Fruit fly (Drosophila melanogaster) whole organism, embryonic: ENCODE results near the gene CG15891.

Source experiments
- Adf1 ChIP-seq: fragments of 200-800 bp; sonication (Bioruptor generic); IDR thresholded peaks from 2 replicates; pipeline ENCODE4 v1.3.6; 2022; ENCODE audit warnings: missing biosample characterization, missing genetic modification characterization
- Atf6 ChIP-seq: fragments of 200-800 bp; sonication (Bioruptor generic); IDR thresholded peaks from 2 replicates; pipeline ENCODE4 v1.3.6; 2022; ENCODE audit warnings: missing biosample characterization, missing genetic modification characterization
- CG12769 ChIP-seq: fragments of 200-800 bp; sonication (Bioruptor generic); optimal IDR thresholded peaks from 2 replicates; lab custom pipeline; 2019; ENCODE audit warnings: missing biosample characterization, mild to moderate bottlenecking, missing genetic modification characterization, moderate library complexity
- CG14667 ChIP-seq: fragments of 200-800 bp; sonication (Bioruptor generic); IDR thresholded peaks from 2 replicates; pipeline ENCODE4 v1.3.6; 2022; ENCODE audit warnings: missing biosample characterization, missing genetic modification characterization
- CG15514 ChIP-seq: fragments of 200-800 bp; sonication (Bioruptor generic); optimal IDR thresholded peaks from 3 replicates; lab custom pipeline; 2017; ENCODE audit warnings: missing biosample characterization, missing genetic modification characterization, mild to moderate bottlenecking, moderate library complexity, missing genetic modification reagents
- CG15696 ChIP-seq: fragments of 200-800 bp; sonication (Bioruptor generic); optimal IDR thresholded peaks from 2 replicates; lab custom pipeline; 2019; ENCODE audit warnings: missing biosample characterization, mild to moderate bottlenecking, missing genetic modification characterization, moderate library complexity
- CG18262 ChIP-seq: fragments of 200-800 bp; optimal IDR thresholded peaks from 3 replicates; lab custom pipeline; 2019; ENCODE audit warnings: missing biosample characterization, mild to moderate bottlenecking, missing genetic modification characterization, moderate library complexity
- CG18476 ChIP-seq: fragments of 200-800 bp; sonication (Bioruptor generic); optimal IDR thresholded peaks from 2 replicates; lab custom pipeline; 2016; ENCODE audit warnings: missing biosample characterization, mild to moderate bottlenecking, missing genetic modification characterization
- CG2129 ChIP-seq: fragments of 200-800 bp; sonication (Bioruptor generic); IDR thresholded peaks from 2 replicates; pipeline ENCODE4 v1.3.6; 2022; ENCODE audit warnings: missing biosample characterization, missing genetic modification characterization; ENCODE audit not compliant: partially characterized antibody
- CG32772 ChIP-seq: fragments of 200-800 bp; sonication (Bioruptor generic); IDR thresholded peaks from 2 replicates; pipeline ENCODE4 v1.3.6; 2022; ENCODE audit warnings: missing biosample characterization, missing genetic modification characterization
- CG6791 ChIP-seq: fragments of 200-800 bp; sonication (Bioruptor generic); IDR thresholded peaks from 3 replicates; pipeline ENCODE4 v1.3.6; 2022; ENCODE audit warnings: missing biosample characterization, missing genetic modification characterization; ENCODE audit not compliant: partially characterized antibody
- CG7357 ChIP-seq: fragments of 200-800 bp; sonication (Bioruptor generic); IDR thresholded peaks from 3 replicates; pipeline ENCODE4 v1.3.6; 2022; ENCODE audit warnings: missing biosample characterization, missing genetic modification characterization
- CG7372 ChIP-seq: fragments of 200-800 bp; sonication (Bioruptor generic); IDR thresholded peaks from 2 replicates; pipeline ENCODE4 v1.3.6; 2022; ENCODE audit warnings: missing biosample characterization, missing genetic modification characterization
- CG7745 ChIP-seq: fragments of 200-800 bp; sonication (Bioruptor generic); optimal IDR thresholded peaks from 2 replicates; lab custom pipeline; 2018; ENCODE audit warnings: missing biosample characterization, mild to moderate bottlenecking, missing genetic modification characterization, moderate library complexity
- Chrac-16 ChIP-seq: fragments of 200-800 bp; sonication (Bioruptor generic); optimal IDR thresholded peaks from 3 replicates; lab custom pipeline; 2016; ENCODE audit warnings: missing biosample characterization, missing genetic modification characterization
- D ChIP-seq, 2 experiments: fragments of 200-800 bp in 1 of 2; fragments of >200 bp in 1 of 2; sonication (Bioruptor generic) in 1 of 2; optimal IDR thresholded peaks; 2 replicates in 1 of 2; 3 replicates in 1 of 2; lab custom pipeline; 2017; ENCODE audit warnings: mild to moderate bottlenecking in 1 of 2, missing biosample characterization in 1 of 2, missing genetic modification characterization in 1 of 2, missing genetic modification reagents in 1 of 2
- D19B ChIP-seq: fragments of 200-800 bp; sonication (Bioruptor generic); optimal IDR thresholded peaks from 2 replicates; lab custom pipeline; 2017; ENCODE audit warnings: missing biosample characterization, mild to moderate bottlenecking, missing genetic modification characterization
- Ets65A ChIP-seq: fragments of 200-800 bp; sonication (Bioruptor generic); peaks from one replicate; lab custom pipeline; 2016; ENCODE audit warnings: missing biosample characterization, missing genetic modification characterization
- Hand ChIP-seq: fragments of 200-800 bp; sonication (Bioruptor generic); optimal IDR thresholded peaks from 2 replicates; lab custom pipeline; 2017; ENCODE audit warnings: mild to moderate bottlenecking, missing biosample characterization, missing genetic modification reagents, missing genetic modification characterization
- Hmr ChIP-seq: fragments of 200-800 bp; sonication (Bioruptor generic); optimal IDR thresholded peaks from 3 replicates; lab custom pipeline; 2017; ENCODE audit warnings: mild to moderate bottlenecking, missing biosample characterization, missing genetic modification reagents, missing genetic modification characterization
- MESR4 ChIP-seq: fragments of 200-800 bp; sonication (Bioruptor generic); optimal IDR thresholded peaks from 2 replicates; lab custom pipeline; 2018; ENCODE audit warnings: missing biosample characterization, mild to moderate bottlenecking, missing genetic modification characterization, moderate library complexity
- Mes4 ChIP-seq: fragments of 200-800 bp; sonication (Bioruptor generic); optimal IDR thresholded peaks from 2 replicates; lab custom pipeline; 2016; ENCODE audit warnings: missing biosample characterization, missing genetic modification characterization
- NC2β ChIP-seq: fragments of 200-800 bp; sonication (Bioruptor generic); optimal IDR thresholded peaks from 2 replicates; lab custom pipeline; 2016; ENCODE audit warnings: missing biosample characterization, missing genetic modification characterization
- NK7.1 ChIP-seq: fragments of 200-800 bp; sonication (Bioruptor generic); optimal IDR thresholded peaks from 3 replicates; lab custom pipeline; 2016; ENCODE audit warnings: missing biosample characterization, missing genetic modification characterization
- PHDP ChIP-seq: fragments of 200-800 bp; sonication (Bioruptor generic); optimal IDR thresholded peaks from 3 replicates; lab custom pipeline; 2018; ENCODE audit warnings: missing biosample characterization, mild to moderate bottlenecking, missing genetic modification characterization, moderate library complexity
- Ptx1 ChIP-seq: fragments of 200-800 bp; sonication (Bioruptor generic); IDR thresholded peaks from 2 replicates; pipeline ENCODE4 v1.3.6; 2022; ENCODE audit warnings: missing biosample characterization, missing genetic modification characterization
- Ravus ChIP-seq: fragments of 200-800 bp; sonication (Bioruptor generic); IDR thresholded peaks from 2 replicates; pipeline ENCODE4 v1.3.6; 2022; ENCODE audit warnings: missing biosample characterization, missing genetic modification characterization
- Sox100B ChIP-seq: fragments of 200-800 bp; sonication (Bioruptor generic); optimal IDR thresholded peaks from 3 replicates; lab custom pipeline; 2018; ENCODE audit warnings: missing biosample characterization, mild to moderate bottlenecking, missing genetic modification characterization
- TFAM ChIP-seq: fragments of 200-800 bp; sonication (Bioruptor generic); optimal IDR thresholded peaks from 2 replicates; lab custom pipeline; 2017; ENCODE audit warnings: missing biosample characterization, missing genetic modification characterization, inconsistent platforms
- Tbp ChIP-seq: fragments of >200 bp; optimal IDR thresholded peaks from 2 replicates; lab custom pipeline; 2018; ENCODE audit warnings: missing biosample characterization, missing genetic modification characterization
- Xbp1 ChIP-seq: fragments of 200-800 bp; sonication (Bioruptor generic); optimal IDR thresholded peaks from 3 replicates; lab custom pipeline; 2016; ENCODE audit warnings: missing biosample characterization, mild to moderate bottlenecking, missing genetic modification characterization
- ab ChIP-seq: fragments of 200-800 bp; sonication (Bioruptor generic); optimal IDR thresholded peaks from 2 replicates; lab custom pipeline; 2016; ENCODE audit warnings: missing biosample characterization, missing genetic modification characterization
- bab2 ChIP-seq: fragments of 200-800 bp; sonication (Bioruptor generic); optimal IDR thresholded peaks from 2 replicates; lab custom pipeline; 2016; ENCODE audit warnings: missing biosample characterization, missing genetic modification characterization
- br ChIP-seq: fragments of >200 bp; optimal IDR thresholded peaks from 2 replicates; lab custom pipeline; 2017
- chm ChIP-seq: fragments of 200-800 bp; sonication (Bioruptor generic); IDR thresholded peaks from 2 replicates; pipeline ENCODE4 v1.3.6; 2022; ENCODE audit warnings: missing biosample characterization, missing genetic modification characterization
- crp ChIP-seq, 2 experiments: fragments of 200-800 bp; sonication (Bioruptor generic); optimal IDR thresholded peaks; 2 replicates in 1 of 2; 3 replicates in 1 of 2; lab custom pipeline; 2017; ENCODE audit warnings: missing biosample characterization in 2 of 2, missing genetic modification characterization in 2 of 2, mild to moderate bottlenecking in 1 of 2, moderate library complexity in 1 of 2
- danr ChIP-seq: fragments of 200-800 bp; sonication (Bioruptor generic); IDR thresholded peaks from 2 replicates; pipeline ENCODE4 v1.3.6; 2022; ENCODE audit warnings: missing biosample characterization, missing genetic modification characterization
- emc ChIP-seq: fragments of 200-800 bp; sonication (Bioruptor generic); optimal IDR thresholded peaks from 2 replicates; lab custom pipeline; 2016; ENCODE audit warnings: missing biosample characterization, missing genetic modification characterization
- gt ChIP-seq: fragments of 200-800 bp; sonication (Bioruptor generic); IDR thresholded peaks from 2 replicates; pipeline ENCODE4 v1.3.6; 2022; ENCODE audit warnings: missing biosample characterization, missing genetic modification characterization
- h ChIP-seq: fragments of >200 bp; optimal IDR thresholded peaks from 2 replicates; lab custom pipeline; 2017
- ham ChIP-seq: fragments of 200-800 bp; sonication (Bioruptor generic); IDR thresholded peaks from 2 replicates; pipeline ENCODE4 v1.3.6; 2022; ENCODE audit warnings: missing biosample characterization, missing genetic modification characterization
- mirr ChIP-seq: fragments of 200-800 bp; sonication (Bioruptor generic); optimal IDR thresholded peaks from 3 replicates; lab custom pipeline; 2018; ENCODE audit warnings: missing biosample characterization, mild to moderate bottlenecking, missing genetic modification characterization
- nom ChIP-seq: fragments of 200-800 bp; sonication (Bioruptor generic); optimal IDR thresholded peaks from 2 replicates; lab custom pipeline; 2017; ENCODE audit warnings: missing biosample characterization, missing genetic modification characterization, mild to moderate bottlenecking, moderate library complexity, missing genetic modification reagents
- pb ChIP-seq: fragments of 200-800 bp; sonication (Bioruptor generic); optimal IDR thresholded peaks from 3 replicates; lab custom pipeline; 2016; ENCODE audit warnings: missing biosample characterization, missing genetic modification characterization
- pho ChIP-seq: fragments of 200-800 bp; sonication (Bioruptor generic); optimal IDR thresholded peaks from 2 replicates; lab custom pipeline; 2016; ENCODE audit warnings: missing biosample characterization, missing genetic modification characterization
- pzg ChIP-seq: fragments of 200-800 bp; sonication (Bioruptor generic); optimal IDR thresholded peaks from 3 replicates; lab custom pipeline; 2018; ENCODE audit warnings: missing biosample characterization, mild to moderate bottlenecking, missing genetic modification characterization, moderate library complexity
- ro ChIP-seq: fragments of 200-800 bp; sonication (Bioruptor generic); IDR thresholded peaks from 2 replicates; pipeline ENCODE4 v1.3.6; 2022; ENCODE audit warnings: missing biosample characterization, missing genetic modification characterization
- salm ChIP-seq: fragments of 200-800 bp; sonication (Bioruptor generic); optimal IDR thresholded peaks from 2 replicates; lab custom pipeline; 2018; ENCODE audit warnings: missing biosample characterization, mild to moderate bottlenecking, missing genetic modification characterization
- sima ChIP-seq: fragments of 200-800 bp; sonication (Bioruptor generic); optimal IDR thresholded peaks from 2 replicates; lab custom pipeline; 2016; ENCODE audit warnings: missing biosample characterization, missing genetic modification characterization
- stc ChIP-seq: fragments of 200-800 bp; sonication (Bioruptor generic); IDR thresholded peaks from 2 replicates; pipeline ENCODE4 v1.3.6; 2022; ENCODE audit warnings: missing biosample characterization, missing genetic modification characterization
- trh ChIP-seq: fragments of 200-800 bp; sonication (Bioruptor generic); optimal IDR thresholded peaks from 2 replicates; lab custom pipeline; 2016; ENCODE audit warnings: missing biosample characterization, missing genetic modification characterization
- tx ChIP-seq: fragments of 200-800 bp; sonication (Bioruptor generic); optimal IDR thresholded peaks from 2 replicates; lab custom pipeline; 2016; ENCODE audit warnings: missing biosample characterization, missing genetic modification characterization

The CG15891 gene

DNA sequence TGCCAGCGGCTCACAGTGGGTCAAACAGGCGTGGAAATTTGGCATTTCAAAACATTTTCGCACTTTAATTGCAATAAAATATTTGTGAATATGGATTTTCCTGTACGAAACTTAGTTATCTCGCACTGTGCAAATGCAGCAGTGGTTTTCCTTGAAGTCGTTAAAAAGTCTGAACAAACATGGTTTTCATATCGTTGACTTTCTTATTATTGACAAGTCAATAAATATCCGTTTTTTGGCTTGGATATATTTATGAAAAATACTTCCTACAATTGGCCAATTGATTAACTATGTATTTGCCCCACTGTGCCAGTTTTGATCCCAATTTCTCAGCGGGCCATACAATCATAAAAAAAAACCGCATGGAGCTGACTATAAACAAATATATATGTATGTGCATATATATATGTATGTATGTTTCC lies 29.7 kb downstream of the CG15891 start (continued):
- peak; percentile 90 for TF ChIP-seq NK7.1
- peak; percentile 87 for TF ChIP-seq trh (GFP tag; lab: Kevin White, UChicago)
- TF ChIP-seq pzg: no peak
- TF ChIP-seq D19B: peak; percentile 80
- TF ChIP-seq Chrac-16 (GFP tag; lab: Kevin White, UChicago): peak; percentile 94
- peak; percentile 95 for TF ChIP-seq CG32772 (GFP tag; lab: Robert Waterston, UW)
- peak; percentile 50; the same call in 1 of the 2 replicates for TF ChIP-seq ham (GFP tag; lab: Robert Waterston, UW)
- peak; percentile 83 for TF ChIP-seq Ravus (GFP tag; lab: Robert Waterston, UW)
- peak; percentile 93 for TF ChIP-seq CG12769
- TF ChIP-seq Hmr (GFP tag; lab: Kevin White, UChicago): peak; percentile 96
- TF ChIP-seq ro (GFP tag; lab: Robert Waterston, UW): peak; percentile 83
- TF ChIP-seq Sox100B: peak; percentile 99
- peak; percentile 85 for TF ChIP-seq gt
- TF ChIP-seq CG7357 (GFP tag; lab: Robert Waterston, UW): peak; percentile 87
- TF ChIP-seq CG14667: peak; percentile 87
- TF ChIP-seq danr (GFP tag; lab: Robert Waterston, UW): peak; percentile 93
- TF ChIP-seq Ptx1 (GFP tag; lab: Robert Waterston, UW): peak; percentile 96
- TF ChIP-seq salm (tag; lab: Kevin White, UChicago): peak; percentile 97
- TF ChIP-seq ab (GFP tag; lab: Kevin White, UChicago): peak; percentile 92
- TF ChIP-seq CG2129 (GFP tag; lab: Robert Waterston, UW): no peak
- TF ChIP-seq D (optimal IDR thresholded peaks at IDR 0.05; lab: Kevin White, UChicago): no peak
- TF ChIP-seq D (GFP tag; optimal IDR thresholded peaks at IDR 0.05; lab: Kevin White, UChicago): peak; percentile 96
- no peak for TF ChIP-seq br (lab: Kevin White, UChicago)
- TF ChIP-seq stc (GFP tag; lab: Robert Waterston, UW): peak; percentile 95
- TF ChIP-seq NC2β: peak; percentile 96
- no peak for TF ChIP-seq CG6791 (GFP tag; lab: Robert Waterston, UW)
- TF ChIP-seq bab2 (GFP tag; lab: Kevin White, UChicago): peak; percentile 95
- TF ChIP-seq sima (GFP tag; lab: Kevin White, UChicago): peak; percentile 81
- TF ChIP-seq Adf1 (GFP tag; lab: Robert Waterston, UW): peak; percentile 59
- peak; percentile 91 for TF ChIP-seq pho
- TF ChIP-seq Tbp: no peak
- TF ChIP-seq MESR4 (GFP tag; lab: Kevin White, UChicago): peak; percentile 26
- TF ChIP-seq TFAM (GFP tag; lab: Kevin White, UChicago): peak; percentile 83
- peak; percentile 83 for TF ChIP-seq emc
- TF ChIP-seq PHDP (tag; lab: Kevin White, UChicago): peak; percentile 96
- peak; percentile 95 for TF ChIP-seq Atf6 (GFP tag; lab: Robert Waterston, UW)
- peak in 1 of 2 experiments; percentile 67 for TF ChIP-seq crp (GFP tag; optimal IDR thresholded peaks at IDR 0.05; lab: Kevin White, UChicago)
- TF ChIP-seq h: no peak
- peak; percentile 98 for TF ChIP-seq CG18262 (tag; lab: Kevin White, UChicago)
- TF ChIP-seq CG18476 (GFP tag; lab: Kevin White, UChicago): peak; percentile 95
- TF ChIP-seq Mes4 (GFP tag; lab: Kevin White, UChicago): peak; percentile 96
- peak; percentile 99 for TF ChIP-seq Ets65A (GFP tag; lab: Kevin White, UChicago)
- TF ChIP-seq chm (GFP tag; lab: Robert Waterston, UW): peak; percentile 83
- TF ChIP-seq tx: peak; percentile 94
- TF ChIP-seq nom: peak; percentile 54
- peak; percentile 93 for TF ChIP-seq CG7372 (GFP tag; lab: Robert Waterston, UW)
- peak; percentile 78 for TF ChIP-seq Hand (GFP tag; lab: Kevin White, UChicago)
- TF ChIP-seq CG7745 (tag; lab: Kevin White, UChicago): no peak
- TF ChIP-seq Xbp1 (GFP tag; lab: Kevin White, UChicago): peak; percentile 97
- peak; percentile 91 for TF ChIP-seq pb (GFP tag; lab: Kevin White, UChicago)
- TF ChIP-seq mirr (GFP tag; lab: Kevin White, UChicago): peak; percentile 75
- peak; percentile 88 for TF ChIP-seq CG15514 (GFP tag; lab: Kevin White, UChicago)
- TF ChIP-seq CG15696 (tag; lab: Kevin White, UChicago): peak; percentile 81
